Worm (Caenorhabditis elegans) whole organism, L4 larva: ENCODE data around the gene C01B10.7.

ENCODE experiments used
- R02D3.7 ChIP-seq: fragments of 150-350 bp; sonication (generic microtip); optimal IDR thresholded peaks from 3 replicates; lab custom pipeline; 2014; ENCODE audit warnings: missing biosample characterization, missing genetic modification characterization
- T20F7.1 ChIP-seq: fragments of 200-800 bp; sonication (Bioruptor generic); optimal IDR thresholded peaks from 2 replicates; lab custom pipeline; 2018; ENCODE audit warnings: mild to moderate bottlenecking, missing genetic modification characterization, missing compliant biosample characterization
- aha-1 ChIP-seq: fragments of 150-350 bp; peaks from one replicate; lab custom pipeline; 2014; ENCODE audit warnings: missing biosample characterization, missing genetic modification characterization
- aly-2 ChIP-seq: sonication (generic microtip); optimal IDR thresholded peaks from 2 replicates; lab custom pipeline; 2018; ENCODE audit warnings: missing biosample characterization, missing genetic modification characterization
- cey-2 ChIP-seq: sonication (generic microtip); optimal IDR thresholded peaks from 3 replicates; lab custom pipeline; 2017; ENCODE audit warnings: missing genetic modification characterization, mild to moderate bottlenecking, missing compliant biosample characterization, antibody characterized with exemption, borderline replicate concordance; ENCODE audit not compliant: insufficient read depth
- daf-16 ChIP-seq, 3 experiments: sonication (generic microtip); optimal IDR thresholded peaks; 2 replicates each; lab custom pipeline; 2016 to 2017; ENCODE audit warnings: missing genetic modification characterization in 3 of 3, missing genetic modification reagents in 3 of 3, mild to moderate bottlenecking in 2 of 3, missing compliant biosample characterization in 2 of 3, missing biosample characterization in 1 of 3, moderate library complexity in 1 of 3
- dmd-6 ChIP-seq: fragments of 200-800 bp; sonication (Bioruptor generic); IDR thresholded peaks from 2 replicates; pipeline ENCODE4 v1.3.6; 2022; ENCODE audit warnings: missing genetic modification reagents, missing genetic modification characterization, missing compliant biosample characterization
- dmd-9 ChIP-seq: fragments of 200-800 bp; sonication (Bioruptor generic); IDR thresholded peaks from 2 replicates; pipeline ENCODE4 v1.3.6; 2022; ENCODE audit warnings: missing genetic modification reagents, missing genetic modification characterization, missing compliant biosample characterization
- dve-1 ChIP-seq: sonication (generic microtip); optimal IDR thresholded peaks from 2 replicates; lab custom pipeline; 2017; ENCODE audit warnings: antibody characterized with exemption, mild to moderate bottlenecking, missing genetic modification characterization, missing compliant biosample characterization; ENCODE audit not compliant: insufficient read depth
- egl-27 ChIP-seq: sonication (generic microtip); optimal IDR thresholded peaks from 3 replicates; lab custom pipeline; 2017; ENCODE audit warnings: missing biosample characterization, missing genetic modification reagents, missing genetic modification characterization
- hif-1 ChIP-seq, 2 experiments: sonication (generic microtip); optimal IDR thresholded peaks; 2 replicates each; lab custom pipeline; 2016 to 2017; ENCODE audit warnings: missing compliant biosample characterization in 2 of 2, missing genetic modification characterization in 2 of 2, missing genetic modification reagents in 2 of 2, missing genotype in 2 of 2, mild to moderate bottlenecking in 1 of 2
- hlh-11 ChIP-seq: fragments of 200-800 bp; sonication (Bioruptor generic); optimal IDR thresholded peaks from 2 replicates; lab custom pipeline; 2018; ENCODE audit warnings: mild to moderate bottlenecking, missing genetic modification characterization, missing compliant biosample characterization
- hlh-30 ChIP-seq: sonication (generic microtip); optimal IDR thresholded peaks from 2 replicates; lab custom pipeline; 2017; ENCODE audit warnings: antibody characterized with exemption, mild to moderate bottlenecking, missing genetic modification characterization, missing compliant biosample characterization; ENCODE audit not compliant: insufficient read depth
- hmg-1.1 ChIP-seq: fragments of 200-800 bp; sonication (Bioruptor generic); IDR thresholded peaks from 2 replicates; pipeline ENCODE4 v1.3.6; 2022; ENCODE audit warnings: missing genetic modification reagents, missing genetic modification characterization, missing compliant biosample characterization
- lin-13 ChIP-seq: fragments of 150-350 bp; optimal IDR thresholded peaks from 2 replicates; lab custom pipeline; 2014; ENCODE audit warnings: missing biosample characterization, missing genetic modification reagents, missing genetic modification characterization
- lin-38 ChIP-seq: fragments of 200-800 bp; sonication (Bioruptor generic); IDR thresholded peaks from 2 replicates; pipeline ENCODE4 v1.3.6; 2022; ENCODE audit warnings: missing genetic modification reagents, missing genetic modification characterization, missing compliant biosample characterization
- lsy-2 ChIP-seq, 2 experiments: fragments of 150-350 bp in 1 of 2; sonication (generic microtip) in 1 of 2; optimal IDR thresholded peaks; 2 replicates each; lab custom pipeline; 2014 to 2017; ENCODE audit warnings: missing biosample characterization in 2 of 2, missing genetic modification characterization in 2 of 2
- madf-5 ChIP-seq, 2 experiments: fragments of 200-800 bp; sonication (Bioruptor generic); IDR thresholded peaks; 2 replicates each; pipeline ENCODE4 v1.3.6; 2022; ENCODE audit warnings: missing compliant biosample characterization in 2 of 2, missing genetic modification characterization in 2 of 2
- mep-1 ChIP-seq: fragments of 150-350 bp; sonication (generic microtip); optimal IDR thresholded peaks from 3 replicates; lab custom pipeline; 2014; ENCODE audit warnings: missing biosample characterization, missing genetic modification characterization
- nhr-28 ChIP-seq: fragments of 150-350 bp; optimal IDR thresholded peaks from 2 replicates; lab custom pipeline; 2014; ENCODE audit warnings: missing biosample characterization, missing genetic modification characterization
- nhr-41 ChIP-seq: fragments of 200-800 bp; sonication (Bioruptor generic); IDR thresholded peaks from 2 replicates; pipeline ENCODE4 v1.3.6; 2022; ENCODE audit warnings: missing genetic modification reagents, missing genetic modification characterization, missing compliant biosample characterization
- nhr-76 ChIP-seq: fragments of 150-350 bp; optimal IDR thresholded peaks from 2 replicates; lab custom pipeline; 2014; ENCODE audit warnings: missing biosample characterization, missing genetic modification characterization
- pqm-1 ChIP-seq: sonication (generic microtip); optimal IDR thresholded peaks from 2 replicates; lab custom pipeline; 2017; ENCODE audit warnings: missing biosample characterization, missing genetic modification characterization
- rbr-2 ChIP-seq: sonication (generic microtip); optimal IDR thresholded peaks from 2 replicates; lab custom pipeline; 2016; ENCODE audit warnings: missing genotype, missing genetic modification characterization, missing compliant biosample characterization
- spr-3 ChIP-seq: fragments of 200-800 bp; sonication (Bioruptor generic); optimal IDR thresholded peaks from 2 replicates; lab custom pipeline; 2018; ENCODE audit warnings: mild to moderate bottlenecking, missing genetic modification characterization, missing compliant biosample characterization
- tag-97 ChIP-seq: fragments of 200-800 bp; sonication (Bioruptor generic); IDR thresholded peaks from 2 replicates; pipeline ENCODE4 v1.3.6; 2022; ENCODE audit warnings: missing genetic modification characterization, missing compliant biosample characterization
- unc-130 ChIP-seq: sonication (generic microtip); optimal IDR thresholded peaks from 2 replicates; lab custom pipeline; 2016; ENCODE audit warnings: missing genetic modification reagents, missing genetic modification characterization, missing compliant biosample characterization
- unc-39 ChIP-seq: sonication (generic microtip); optimal IDR thresholded peaks from 2 replicates; lab custom pipeline; 2017; ENCODE audit warnings: missing biosample characterization, missing genetic modification characterization
- unc-62 ChIP-seq, 3 experiments: fragments of 150-350 bp in 1 of 3; sonication (generic microtip); optimal IDR thresholded peaks in 2 of 3; peaks in 1 of 3; 1 replicate in 1 of 3; 2 replicates in 2 of 3; lab custom pipeline; 2014 to 2017; ENCODE audit warnings: missing biosample characterization in 3 of 3, missing genetic modification characterization in 3 of 3, missing genetic modification reagents in 3 of 3, missing genotype in 1 of 3
- zip-11 ChIP-seq: fragments of 200-800 bp; sonication (Bioruptor generic); IDR thresholded peaks from 2 replicates; pipeline ENCODE4 v1.3.6; 2022; ENCODE audit warnings: missing genetic modification characterization, missing compliant biosample characterization

The C01B10.7 gene

DNA sequence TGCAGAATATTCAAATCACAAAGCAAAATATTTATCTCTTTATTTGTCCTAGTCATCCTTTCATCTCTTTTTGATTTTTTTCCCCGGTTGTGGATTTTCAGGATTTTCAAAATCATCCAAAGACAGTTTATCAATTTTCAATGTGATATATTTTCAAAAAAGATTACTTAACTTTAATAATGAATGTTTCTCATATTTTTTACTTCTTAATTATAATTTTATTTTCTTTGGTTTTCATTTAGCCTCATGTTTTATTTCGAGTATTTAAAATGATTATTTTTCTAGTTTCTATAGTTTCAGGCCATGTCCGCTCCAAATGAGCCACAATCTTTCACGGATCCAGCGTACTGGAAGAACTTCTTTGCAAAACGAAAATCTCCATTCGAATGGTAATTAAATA, 3.6 kb upstream of the C01B10.7 start, which contains the start of gene metl-13:
Gene metl-13 (plus strand): TSS at position 301 of the 400 bp plus-strand sequence.
- TF ChIP-seq nhr-76 (tag; lab: Kevin White, UChicago) (no peak), spr-3 (no peak), zip-11 (no peak), dmd-9 (no peak), lin-38 (0 out of 2 replicates have a peak, but pooled peaks have one; percentile 24), T20F7.1 (GFP tag; lab: Kevin White, UChicago) (no peak), tag-97 (GFP tag; lab: Robert Waterston, UW) (no peak), daf-16 (GFP tag; optimal IDR thresholded peaks at IDR 0.05; lab: Kevin White, UChicago) (no peak), daf-16 (tag; optimal IDR thresholded peaks at IDR 0.05; lab: Kevin White, UChicago) (no peak)

DNA sequence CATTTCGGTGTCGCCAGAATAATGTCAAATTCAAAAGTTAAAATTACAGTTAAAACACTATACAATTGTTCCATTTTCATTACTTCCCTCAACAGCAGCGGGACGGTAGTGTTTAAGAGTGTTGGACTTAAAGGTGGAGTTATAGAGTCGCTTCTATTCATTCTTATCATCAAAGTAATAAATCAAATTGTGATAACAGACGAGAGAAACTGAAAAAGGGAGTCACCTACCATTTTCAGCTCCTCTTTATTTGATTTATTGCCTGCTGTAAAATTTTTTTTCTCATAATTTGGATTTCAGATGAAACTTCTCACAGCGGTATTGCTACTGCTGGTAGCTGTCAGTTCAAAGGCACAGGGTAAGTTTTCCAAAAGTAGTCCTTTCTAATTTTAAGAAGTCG, 1.5 kb downstream of the C01B10.7 start, which contains the start of gene C01B10.6:
Gene C01B10.6 (plus strand): TSS at position 301 of the 400 bp plus-strand sequence.
- TF ChIP-seq unc-39 (tag; lab: Kevin White, UChicago) = no peak
- TF ChIP-seq pqm-1 (tag; lab: Kevin White, UChicago) = peak; percentile 34
- TF ChIP-seq cey-2 (tag; lab: Kevin White, UChicago) = no peak
- TF ChIP-seq madf-5 (GFP tag; IDR thresholded peaks at IDR 0.05; lab: Robert Waterston, UW) = no peak

DNA sequence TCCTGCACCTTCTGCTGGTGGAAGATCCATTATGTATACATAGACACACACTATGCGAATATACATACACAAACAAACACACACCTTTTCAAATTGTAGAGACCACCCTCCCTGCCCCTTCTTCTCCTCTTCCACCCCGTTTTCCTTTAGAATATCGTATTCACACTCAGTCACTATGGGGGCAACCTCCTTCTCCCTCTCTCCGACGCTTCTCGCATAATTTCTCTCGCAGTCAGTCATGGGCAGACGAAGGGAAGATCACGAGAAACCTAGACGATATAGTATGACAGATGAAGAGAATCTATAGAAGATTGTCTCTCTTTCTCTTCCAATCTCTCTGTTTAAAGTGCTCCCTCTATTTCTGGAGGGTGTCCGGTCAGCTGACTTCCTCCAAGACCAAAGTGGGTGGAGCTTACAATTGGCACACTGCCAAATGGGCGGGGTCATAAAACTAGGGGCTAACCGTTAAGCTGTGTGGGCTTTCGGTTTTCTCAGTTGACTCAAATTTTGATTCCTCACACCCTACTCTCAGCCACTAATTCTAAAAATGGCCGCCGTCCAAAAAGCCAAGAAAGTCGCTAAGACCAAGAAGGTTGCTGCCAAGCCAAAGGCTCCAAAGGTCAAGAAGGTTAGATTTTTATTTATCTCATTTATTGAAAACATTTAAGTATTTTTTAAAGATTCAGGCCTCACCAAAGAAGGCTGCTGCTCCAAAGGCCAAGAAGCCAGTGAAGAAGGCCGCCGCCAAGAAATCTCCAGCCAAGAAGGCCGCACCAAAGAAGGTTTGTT, 7.7 kb downstream of the C01B10.7 start, which contains the start of gene hil-7:
Gene hil-7 (plus strand): TSS at position 446 of the 789 bp plus-strand sequence.
- TF ChIP-seq egl-27 (no peak), hif-1 (tag; optimal IDR thresholded peaks at IDR 0.05; lab: Kevin White, UChicago) (no peak), unc-62 (GFP tag; optimal IDR thresholded peaks at IDR 0.05 in 1 of 2; lab: Kevin White, UChicago) (peak in 1 of 2 experiments; percentile 70), unc-62 (tag; optimal IDR thresholded peaks at IDR 0.05; lab: Kevin White, UChicago) (no peak), dve-1 (peak; percentile 35), R02D3.7 (tag; lab: Kevin White, UChicago) (no peak), lin-13 (GFP tag; lab: Kevin White, UChicago) (no peak), dmd-6 (no peak), hlh-30 (tag; lab: Kevin White, UChicago) (peak; percentile 81), lsy-2 (tag; optimal IDR thresholded peaks at IDR 0.05; lab: Kevin White, UChicago) (peak in 1 of 2 experiments; percentile 35), hlh-11 (tag; lab: Kevin White, UChicago) (peak; percentile 47), aha-1 (peak; percentile 19), nhr-28 (tag; lab: Kevin White, UChicago) (peak; percentile 3), mep-1 (tag; lab: Kevin White, UChicago) (peak; percentile 62), nhr-41 (GFP tag; lab: Robert Waterston, UW) (no peak)

DNA sequence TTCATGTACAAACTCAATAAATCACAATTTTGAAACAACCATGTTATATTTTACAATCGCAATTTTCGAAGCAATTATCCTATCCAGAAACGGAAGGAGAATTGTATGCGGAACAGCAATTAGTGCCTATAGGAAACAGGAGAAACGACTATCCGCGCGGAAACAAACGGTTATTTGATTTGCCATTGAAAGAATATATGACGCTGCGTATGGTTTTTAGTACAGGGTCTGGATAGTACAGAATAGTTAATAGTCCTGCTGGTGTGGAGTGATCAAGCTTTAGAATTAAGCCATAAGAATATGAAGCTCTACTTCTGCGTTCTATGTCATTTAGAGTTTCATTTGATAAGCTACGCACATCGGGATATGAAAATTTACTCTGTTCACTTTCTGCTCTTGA, 8.5 kb downstream of the C01B10.7 start:
- TF ChIP-seq hmg-1.1 (GFP tag; lab: Robert Waterston, UW) (no peak), aly-2 (tag; lab: Kevin White, UChicago) (no peak)

DNA sequence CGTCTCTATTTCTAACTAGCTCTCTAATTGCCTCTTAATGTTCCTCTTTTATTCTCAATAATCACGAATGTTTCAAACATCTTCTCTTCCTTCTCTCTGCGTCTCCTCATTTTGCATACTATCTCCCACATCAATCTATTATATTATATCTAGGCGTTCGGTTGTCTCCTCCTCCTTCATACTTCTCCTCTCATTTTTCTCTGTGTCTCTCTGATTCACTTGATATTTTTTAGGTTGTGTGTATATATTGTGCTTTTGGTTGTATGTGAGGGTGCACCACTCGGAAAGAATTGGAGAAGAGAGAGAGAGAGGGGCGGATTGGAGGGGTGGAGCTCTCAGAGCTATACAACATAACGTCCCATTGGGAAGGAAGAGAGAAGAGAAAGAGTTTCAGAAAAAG, 10.3 kb downstream of the C01B10.7 start:
- TF ChIP-seq aha-1 = no peak
- TF ChIP-seq unc-130 (GFP tag; lab: Kevin White, UChicago) = no peak
- peak; percentile 19 for TF ChIP-seq rbr-2 (tag; lab: Kevin White, UChicago)
- peak in 1 of 2 experiments; percentile 32 for TF ChIP-seq lsy-2 (tag; optimal IDR thresholded peaks at IDR 0.05; lab: Kevin White, UChicago)
